Worm (Caenorhabditis elegans) whole organism, midembryonic: ENCODE measurements around the gene sra-14.

Source experiments
- T22C8.4 ChIP-seq: fragments of 200-800 bp; sonication (Bioruptor generic); IDR thresholded peaks from 2 replicates; pipeline ENCODE4 v1.3.6; 2022; ENCODE audit warnings: missing genetic modification characterization, missing compliant biosample characterization
- cog-1 ChIP-seq: sonication (generic microtip); optimal IDR thresholded peaks from 2 replicates; lab custom pipeline; 2016; ENCODE audit warnings: missing genetic modification characterization, missing compliant biosample characterization
- flt-1 ChIP-seq: fragments of 200-800 bp; sonication (Bioruptor generic); IDR thresholded peaks from 2 replicates; pipeline ENCODE4 v1.3.6; 2022; ENCODE audit warnings: missing genetic modification characterization, missing compliant biosample characterization
- klf-2 ChIP-seq: fragments of 200-800 bp; sonication (Bioruptor generic); conservative IDR thresholded peaks from 2 replicates; pipeline ENCODE4 v1.3.6; 2022; ENCODE audit warnings: missing genetic modification reagents, missing genetic modification characterization, missing compliant biosample characterization
- med-1 ChIP-seq: sonication (generic microtip); optimal IDR thresholded peaks from 2 replicates; lab custom pipeline; 2017; ENCODE audit warnings: missing genetic modification characterization, mild to moderate bottlenecking, missing compliant biosample characterization, antibody characterized with exemption, missing genetic modification reagents; ENCODE audit not compliant: insufficient read depth
- ref-1 ChIP-seq: fragments of 200-800 bp; sonication (Bioruptor generic); conservative IDR thresholded peaks from 2 replicates; pipeline ENCODE4 v1.3.6; 2022; ENCODE audit warnings: missing genetic modification reagents, missing genetic modification characterization, missing compliant biosample characterization
- tab-1 ChIP-seq: fragments of 200-800 bp; sonication (Bioruptor generic); IDR thresholded peaks from 2 replicates; pipeline ENCODE4 v1.3.6; 2022; ENCODE audit warnings: missing genetic modification characterization, missing compliant biosample characterization
- ztf-23 ChIP-seq: fragments of 200-800 bp; sonication (Bioruptor generic); IDR thresholded peaks from 2 replicates; pipeline ENCODE4 v1.3.6; 2022; ENCODE audit warnings: missing genetic modification reagents, missing genetic modification characterization, missing compliant biosample characterization
- ztf-29 ChIP-seq: fragments of 200-800 bp; sonication (Bioruptor generic); IDR thresholded peaks from 2 replicates; pipeline ENCODE4 v1.3.6; 2022; ENCODE audit warnings: missing genetic modification reagents, missing genetic modification characterization, missing compliant biosample characterization

sra-14 gene

ce11 chrII:12904174-12904573, 19.1 kb downstream of the sra-14 start, which contains the start of gene clec-66:
Gene clec-66 (plus strand): TSS chrII:12904398.
- no peak for TF ChIP-seq flt-1
- TF ChIP-seq klf-2 (GFP tag; lab: Robert Waterston, UW), result no peak

ce11 chrII:12907070-12907469, 22.0 kb downstream of the sra-14 start, which contains the start of gene nspb-11:
Gene nspb-11 (plus strand): TSS chrII:12907370.
- TF ChIP-seq ztf-23 (GFP tag; lab: Robert Waterston, UW), result no peak
- no peak for TF ChIP-seq cog-1
- no peak for TF ChIP-seq klf-2 (GFP tag; lab: Robert Waterston, UW)
- TF ChIP-seq tab-1, result no peak
- no peak for TF ChIP-seq flt-1

ce11 chrII:12908779-12909178, 23.7 kb downstream of the sra-14 start, which contains the start of gene ddn-2:
Gene ddn-2 (plus strand): TSS chrII:12909079.
- TF ChIP-seq tab-1, result no peak
- no peak for TF ChIP-seq ztf-23 (GFP tag; lab: Robert Waterston, UW)
- no peak for TF ChIP-seq ref-1 (GFP tag; lab: Robert Waterston, UW)
- TF ChIP-seq klf-2 (GFP tag; lab: Robert Waterston, UW), result no peak
- TF ChIP-seq med-1 (GFP tag; lab: Kevin White, UChicago), result no peak
- TF ChIP-seq cog-1, result no peak
- TF ChIP-seq ztf-29 (GFP tag; lab: Robert Waterston, UW), result no peak
- TF ChIP-seq T22C8.4, result no peak
- no peak for TF ChIP-seq flt-1

- TF ChIP-seq klf-2 (GFP tag; lab: Robert Waterston, UW) (no peak), cog-1 (no peak), med-1 (GFP tag; lab: Kevin White, UChicago) (no peak)
Measured at ce11 chrII:12914514-12915075, 29.5 kb downstream of the sra-14 start, which contains the start of gene F35C5.12. Gene F35C5.12 (minus strand): TSS chrII:12914564.

- TF ChIP-seq med-1 (GFP tag; lab: Kevin White, UChicago), result no peak
- no peak for TF ChIP-seq klf-2 (GFP tag; lab: Robert Waterston, UW)
- TF ChIP-seq cog-1, result no peak
- TF ChIP-seq ztf-29 (GFP tag; lab: Robert Waterston, UW), result no peak
- no peak for TF ChIP-seq ref-1 (GFP tag; lab: Robert Waterston, UW)
- no peak for TF ChIP-seq T22C8.4
- TF ChIP-seq flt-1, result no peak
- no peak for TF ChIP-seq ztf-23 (GFP tag; lab: Robert Waterston, UW)
- no peak for TF ChIP-seq tab-1
Measured at ce11 chrII:12918960-12919553, 34.0 kb downstream of the sra-14 start, which contains the start of the genes F58G1.2 and wago-4. Gene F58G1.2 (minus strand): TSS chrII:12919010. Gene wago-4 (plus strand): TSS chrII:12919551.

ce11 chrII:12921478-12921877, 36.4 kb downstream of the sra-14 start:
- TF ChIP-seq tab-1 (no peak), cog-1 (no peak), ztf-29 (GFP tag; lab: Robert Waterston, UW) (no peak), klf-2 (GFP tag; lab: Robert Waterston, UW) (no peak), flt-1 (no peak), ztf-23 (GFP tag; lab: Robert Waterston, UW) (no peak), T22C8.4 (no peak), ref-1 (GFP tag; lab: Robert Waterston, UW) (no peak), med-1 (GFP tag; lab: Kevin White, UChicago) (no peak)

ce11 chrII:12923225-12923624, 38.2 kb downstream of the sra-14 start:
- TF ChIP-seq ztf-23 (GFP tag; lab: Robert Waterston, UW) (no peak), ref-1 (GFP tag; lab: Robert Waterston, UW) (no peak), klf-2 (GFP tag; lab: Robert Waterston, UW) (no peak), tab-1 (no peak), T22C8.4 (no peak), ztf-29 (GFP tag; lab: Robert Waterston, UW) (no peak), cog-1 (no peak), med-1 (GFP tag; lab: Kevin White, UChicago) (no peak), flt-1 (no peak)

ce11 chrII:12925551-12925950, 40.5 kb downstream of the sra-14 start, which contains the start of gene F58G1.8:
Gene F58G1.8 (minus strand): TSS chrII:12925651.
- no peak for TF ChIP-seq T22C8.4
- TF ChIP-seq ref-1 (GFP tag; lab: Robert Waterston, UW), result no peak
- no peak for TF ChIP-seq ztf-29 (GFP tag; lab: Robert Waterston, UW)
- TF ChIP-seq ztf-23 (GFP tag; lab: Robert Waterston, UW), result no peak
- TF ChIP-seq tab-1, result no peak
- no peak for TF ChIP-seq cog-1
- no peak for TF ChIP-seq flt-1
- no peak for TF ChIP-seq med-1 (GFP tag; lab: Kevin White, UChicago)
- TF ChIP-seq klf-2 (GFP tag; lab: Robert Waterston, UW), result no peak

ce11 chrII:12928241-12928640, 43.2 kb downstream of the sra-14 start, which contains the start of gene F58G1.3:
Gene F58G1.3 (minus strand): TSS chrII:12928341.
- TF ChIP-seq flt-1, result no peak
- no peak for TF ChIP-seq ref-1 (GFP tag; lab: Robert Waterston, UW)
- no peak for TF ChIP-seq cog-1
- TF ChIP-seq ztf-29 (GFP tag; lab: Robert Waterston, UW), result no peak
- no peak for TF ChIP-seq klf-2 (GFP tag; lab: Robert Waterston, UW)
- no peak for TF ChIP-seq tab-1
- TF ChIP-seq ztf-23 (GFP tag; lab: Robert Waterston, UW), result no peak
- TF ChIP-seq med-1 (GFP tag; lab: Kevin White, UChicago), result no peak
- no peak for TF ChIP-seq T22C8.4

- no peak for TF ChIP-seq flt-1
- no peak for TF ChIP-seq klf-2 (GFP tag; lab: Robert Waterston, UW)
- no peak for TF ChIP-seq ztf-29 (GFP tag; lab: Robert Waterston, UW)
- TF ChIP-seq tab-1, result no peak
Measured at ce11 chrII:12930138-12930537, 45.1 kb downstream of the sra-14 start.
